Worm (Caenorhabditis elegans): Measurements from ENCODE around the gene hlh-13.

- no peak for TF ChIP-seq ama-1 (optimal IDR thresholded peaks at IDR 0.05)
- TF ChIP-seq ama-1 (GFP tag; optimal IDR thresholded peaks at IDR 0.05): no peak
- TF ChIP-seq lin-26 (GFP tag; IDR thresholded peaks at IDR 0.05): peak; percentile 33; the same call in 1 of the 2 replicates
Observed at ce11 chrX:4245124-4245523, 3.9 kb upstream of the hlh-13 start.

Measured in whole organism, young adult.